Worm (Caenorhabditis elegans) whole organism, young adult: ENCODE measurements around the gene T28D6.7.
A peak's percentile ranks its signal among the peaks of the same experiment; 100 is the strongest.

Source experiments
- B0035.1 ChIP-seq: sonication (generic microtip); optimal IDR thresholded peaks from 2 replicates; lab custom pipeline; 2016; ENCODE audit warnings: missing genetic modification characterization, mild to moderate bottlenecking, missing compliant biosample characterization, missing genotype, missing genetic modification reagents
- B0336.3 ChIP-seq: fragments of 200-800 bp; sonication (Bioruptor generic); IDR thresholded peaks from 2 replicates; pipeline ENCODE4 v1.3.6; 2022; ENCODE audit warnings: missing genetic modification characterization, missing compliant biosample characterization
- C17E4.6 ChIP-seq: fragments of 200-800 bp; sonication (Bioruptor generic); IDR thresholded peaks from 2 replicates; pipeline ENCODE4 v1.3.6; 2022; ENCODE audit warnings: missing genetic modification reagents, missing genetic modification characterization, missing compliant biosample characterization
- F23B12.7 ChIP-seq: sonication (generic microtip); optimal IDR thresholded peaks from 2 replicates; lab custom pipeline; 2017; ENCODE audit warnings: missing genetic modification characterization, mild to moderate bottlenecking, missing compliant biosample characterization, antibody characterized with exemption, moderate library complexity; ENCODE audit not compliant: insufficient read depth
- F49E8.2 ChIP-seq: sonication (generic microtip); optimal IDR thresholded peaks from 3 replicates; lab custom pipeline; 2017; ENCODE audit warnings: missing genetic modification characterization, mild to moderate bottlenecking, missing compliant biosample characterization, antibody characterized with exemption, moderate library complexity; ENCODE audit not compliant: insufficient read depth
- F55B11.4 ChIP-seq: sonication (generic microtip); optimal IDR thresholded peaks from 2 replicates; lab custom pipeline; 2016; ENCODE audit warnings: missing compliant biosample characterization, missing genetic modification characterization, borderline replicate concordance; ENCODE audit not compliant: insufficient read depth
- F57C9.4 ChIP-seq: sonication (generic microtip); optimal IDR thresholded peaks from 2 replicates; lab custom pipeline; 2017; ENCODE audit warnings: mild to moderate bottlenecking, missing genetic modification characterization, missing compliant biosample characterization
- K12H6.12 ChIP-seq: fragments of 200-800 bp; sonication (Bioruptor generic); optimal IDR thresholded peaks from 2 replicates; lab custom pipeline; 2018; ENCODE audit warnings: mild to moderate bottlenecking, missing genetic modification characterization, missing compliant biosample characterization
- Y53F4B.3 ChIP-seq: fragments of 200-800 bp; sonication (Bioruptor generic); IDR thresholded peaks from 2 replicates; pipeline ENCODE4 v1.3.6; 2022; ENCODE audit warnings: missing genetic modification reagents, missing genetic modification characterization, missing compliant biosample characterization
- Y95B8A.8 ChIP-seq: fragments of 200-800 bp; sonication (Bioruptor generic); IDR thresholded peaks from 2 replicates; pipeline ENCODE4 v1.3.6; 2022; ENCODE audit warnings: missing genetic modification reagents, missing genetic modification characterization, missing compliant biosample characterization
- atf-7 ChIP-seq: sonication (generic microtip); optimal IDR thresholded peaks from 2 replicates; lab custom pipeline; 2017; ENCODE audit warnings: mild to moderate bottlenecking, missing genetic modification characterization, missing compliant biosample characterization
- attf-6 ChIP-seq: fragments of 200-800 bp; sonication (Bioruptor generic); IDR thresholded peaks from 2 replicates; pipeline ENCODE4 v1.3.6; 2022; ENCODE audit warnings: missing genetic modification reagents, missing genetic modification characterization, missing compliant biosample characterization
- bed-1 ChIP-seq: fragments of 200-800 bp; sonication (Bioruptor generic); IDR thresholded peaks from 2 replicates; pipeline ENCODE4 v1.3.6; 2022; ENCODE audit warnings: missing genetic modification reagents, missing genetic modification characterization, missing compliant biosample characterization
- ccch-3 ChIP-seq: fragments of 200-800 bp; sonication (Bioruptor generic); optimal IDR thresholded peaks from 2 replicates; lab custom pipeline; 2018; ENCODE audit warnings: mild to moderate bottlenecking, missing genetic modification characterization, missing compliant biosample characterization
- cebp-2 ChIP-seq: fragments of 200-800 bp; sonication (Bioruptor generic); IDR thresholded peaks from 2 replicates; pipeline ENCODE4 v1.3.6; 2022; ENCODE audit warnings: missing genetic modification characterization, missing compliant biosample characterization
- ceh-40 ChIP-seq: fragments of 200-800 bp; sonication (Bioruptor generic); IDR thresholded peaks from 2 replicates; pipeline ENCODE4 v1.3.6; 2022; ENCODE audit warnings: missing genetic modification characterization, missing compliant biosample characterization
- ceh-79 ChIP-seq: sonication (generic microtip); optimal IDR thresholded peaks from 2 replicates; lab custom pipeline; 2017; ENCODE audit warnings: mild to moderate bottlenecking, missing genetic modification characterization, missing compliant biosample characterization
- dpl-1 ChIP-seq: fragments of 150-350 bp; optimal IDR thresholded peaks from 2 replicates; lab custom pipeline; 2014; ENCODE audit warnings: missing biosample characterization, missing genetic modification reagents, missing genetic modification characterization
- ekl-4 ChIP-seq: fragments of 200-800 bp; sonication (Bioruptor generic); IDR thresholded peaks from 2 replicates; pipeline ENCODE4 v1.3.6; 2022; ENCODE audit warnings: missing genetic modification reagents, missing genetic modification characterization, missing compliant biosample characterization
- gei-17 ChIP-seq: fragments of 200-800 bp; sonication (Bioruptor generic); optimal IDR thresholded peaks from 2 replicates; lab custom pipeline; 2018; ENCODE audit warnings: mild to moderate bottlenecking, missing genetic modification characterization, missing compliant biosample characterization
- hlh-26 ChIP-seq: fragments of 200-800 bp; sonication (Bioruptor generic); conservative IDR thresholded peaks from 2 replicates; pipeline ENCODE4 v1.3.6; 2022; ENCODE audit warnings: missing genetic modification reagents, missing genetic modification characterization, missing compliant biosample characterization
- lin-35 ChIP-seq, 3 experiments: fragments of 150-350 bp in 2 of 3; sonication (generic microtip) in 1 of 3; optimal IDR thresholded peaks; 2 replicates each; lab custom pipeline; 2014 to 2018; ENCODE audit warnings: missing biosample characterization in 3 of 3, missing genetic modification characterization in 3 of 3, missing genetic modification reagents in 3 of 3
- lin-54 ChIP-seq: fragments of 200-800 bp; sonication (Bioruptor generic); optimal IDR thresholded peaks from 2 replicates; lab custom pipeline; 2018; ENCODE audit warnings: mild to moderate bottlenecking, missing genetic modification characterization, missing compliant biosample characterization
- lsy-27 ChIP-seq: sonication (generic microtip); optimal IDR thresholded peaks from 2 replicates; lab custom pipeline; 2017; ENCODE audit warnings: missing genetic modification characterization, mild to moderate bottlenecking, missing compliant biosample characterization, antibody characterized with exemption, missing genotype, borderline replicate concordance; ENCODE audit not compliant: insufficient read depth
- madf-3 ChIP-seq: fragments of 200-800 bp; sonication (Bioruptor generic); IDR thresholded peaks from 2 replicates; pipeline ENCODE4 v1.3.6; 2022; ENCODE audit warnings: missing genetic modification reagents, missing genetic modification characterization, missing compliant biosample characterization
- mel-28 ChIP-seq: sonication (generic microtip); optimal IDR thresholded peaks from 2 replicates; lab custom pipeline; 2016; ENCODE audit warnings: borderline replicate concordance, mild to moderate bottlenecking, missing genetic modification characterization, missing compliant biosample characterization
- pbrm-1 ChIP-seq: fragments of 200-800 bp; sonication (Bioruptor generic); IDR thresholded peaks from 2 replicates; pipeline ENCODE4 v1.3.6; 2022; ENCODE audit warnings: missing genetic modification reagents, missing genetic modification characterization, missing compliant biosample characterization
- snpc-1.3 ChIP-seq: sonication (generic microtip); optimal IDR thresholded peaks from 2 replicates; lab custom pipeline; 2017; ENCODE audit warnings: missing genetic modification characterization, mild to moderate bottlenecking, missing compliant biosample characterization, antibody characterized with exemption, moderate library complexity, missing genotype, missing genetic modification reagents; ENCODE audit not compliant: insufficient read depth
- snpc-3.4 ChIP-seq: sonication (generic microtip); optimal IDR thresholded peaks from 2 replicates; lab custom pipeline; 2017; ENCODE audit warnings: missing genetic modification characterization, mild to moderate bottlenecking, missing compliant biosample characterization, antibody characterized with exemption, moderate library complexity, missing genotype, missing genetic modification reagents
- sptf-2 ChIP-seq: fragments of 200-800 bp; sonication (Bioruptor generic); optimal IDR thresholded peaks from 2 replicates; lab custom pipeline; 2018; ENCODE audit warnings: mild to moderate bottlenecking, missing genetic modification characterization, missing compliant biosample characterization
- tlf-1 ChIP-seq: fragments of 200-800 bp; sonication (Bioruptor generic); optimal IDR thresholded peaks from 2 replicates; lab custom pipeline; 2018; ENCODE audit warnings: mild to moderate bottlenecking, missing genetic modification characterization, missing compliant biosample characterization
- unc-62 ChIP-seq: fragments of 150-350 bp; optimal IDR thresholded peaks from 2 replicates; lab custom pipeline; 2014; ENCODE audit warnings: missing biosample characterization, missing genetic modification reagents, missing genetic modification characterization
- xnd-1 ChIP-seq: sonication (generic microtip); optimal IDR thresholded peaks from 2 replicates; lab custom pipeline; 2016; ENCODE audit warnings: missing genotype, missing genetic modification reagents, missing genetic modification characterization, missing compliant biosample characterization
- zfh-2 ChIP-seq: fragments of 200-800 bp; sonication (Bioruptor generic); conservative IDR thresholded peaks from 2 replicates; pipeline ENCODE4 v1.3.6; 2022; ENCODE audit warnings: missing genetic modification reagents, missing genetic modification characterization, missing compliant biosample characterization

Gene T28D6.7

ce11 chrIII:11346383-11346782, at the start of gene T28D6.7:
Gene T28D6.7 (minus strand): TSS chrIII:11346483.
- TF ChIP-seq zfh-2 (GFP tag; lab: Robert Waterston, UW): 0 out of 2 replicates have a peak, but pooled peaks have one; percentile 21
- no peak for TF ChIP-seq B0336.3 (GFP tag; lab: Robert Waterston, UW)

- no peak for TF ChIP-seq unc-62 (GFP tag; lab: Kevin White, UChicago)
- TF ChIP-seq mel-28 (tag; lab: Kevin White, UChicago): no peak
- no peak for TF ChIP-seq ceh-79
- TF ChIP-seq F57C9.4 (tag; lab: Kevin White, UChicago): no peak
- no peak for TF ChIP-seq Y53F4B.3 (GFP tag; lab: Robert Waterston, UW)
- no peak for TF ChIP-seq lin-54 (GFP tag; lab: Kevin White, UChicago)
- no peak for TF ChIP-seq K12H6.12 (tag; lab: Kevin White, UChicago)
- TF ChIP-seq F23B12.7 (tag; lab: Kevin White, UChicago): no peak
- TF ChIP-seq B0035.1: no peak
- TF ChIP-seq ccch-3 (GFP tag; lab: Kevin White, UChicago): no peak
- TF ChIP-seq sptf-2 (GFP tag; lab: Kevin White, UChicago): no peak
- no peak for TF ChIP-seq snpc-3.4
- no peak for TF ChIP-seq xnd-1
- TF ChIP-seq lin-35 (GFP tag; optimal IDR thresholded peaks at IDR 0.05; lab: Kevin White, UChicago): no peak
- no peak for TF ChIP-seq F49E8.2 (tag; lab: Kevin White, UChicago)
- no peak for TF ChIP-seq dpl-1 (GFP tag; lab: Kevin White, UChicago)
These were observed 46.9 kb upstream of the T28D6.7 start, which contains the start of gene nlp-21 for ce11 chrIII:11393162-11393561. Gene nlp-21 (minus strand): TSS chrIII:11393262.

ce11 chrIII:11392740-11393139, 46.5 kb upstream of the T28D6.7 start:
- TF ChIP-seq lsy-27 (no peak), madf-3 (no peak), atf-7 (tag; lab: Kevin White, UChicago) (no peak), F55B11.4 (tag; lab: Kevin White, UChicago) (no peak), xnd-1 (no peak), ceh-40 (no peak), Y95B8A.8 (no peak), snpc-1.3 (no peak), C17E4.6 (GFP tag; lab: Robert Waterston, UW) (no peak), attf-6 (GFP tag; lab: Robert Waterston, UW) (no peak), hlh-26 (GFP tag; lab: Robert Waterston, UW) (no peak), cebp-2 (no peak), bed-1 (no peak), ekl-4 (GFP tag; lab: Robert Waterston, UW) (no peak), pbrm-1 (no peak), gei-17 (GFP tag; lab: Kevin White, UChicago) (no peak), B0035.1 (no peak), tlf-1 (no peak)
- TF ChIP-seq, all 124 proteins: peak for 0
